Worm (Caenorhabditis elegans): ENCODE data around the gene H10D18.1.

- TF ChIP-seq unc-62 (GFP tag; optimal IDR thresholded peaks at IDR 0.05), result no peak
- no peak for TF ChIP-seq unc-39 (tag; optimal IDR thresholded peaks at IDR 0.05)
- TF ChIP-seq ceh-82 (tag; optimal IDR thresholded peaks at IDR 0.05), result no peak
- TF ChIP-seq ama-1 (optimal IDR thresholded peaks at IDR 0.05), result no peak
- TF ChIP-seq ztf-11 (tag; optimal IDR thresholded peaks at IDR 0.05), result no peak
- no peak for TF ChIP-seq sem-4 (tag; optimal IDR thresholded peaks at IDR 0.05)
- TF ChIP-seq lin-13 (GFP tag; optimal IDR thresholded peaks at IDR 0.05), result no peak
- TF ChIP-seq Y55F3AM.14 (GFP tag; optimal IDR thresholded peaks at IDR 0.05), result no peak
- no peak for TF ChIP-seq nhr-12 (tag; optimal IDR thresholded peaks at IDR 0.05)
- no peak for TF ChIP-seq dmd-4 (tag; optimal IDR thresholded peaks at IDR 0.05)
- no peak for TF ChIP-seq egl-27 (tag; optimal IDR thresholded peaks at IDR 0.05)
- TF ChIP-seq lsy-2 (tag; optimal IDR thresholded peaks at IDR 0.05), result no peak
Measured at ce11 chrV:3860123-3860522, 45.1 kb downstream of the H10D18.1 start, which contains the start of gene nhr-189.

Data from whole organism, L2 larva.